Fruit fly (Drosophila melanogaster): ENCODE data around the gene Gas41.

DNA sequence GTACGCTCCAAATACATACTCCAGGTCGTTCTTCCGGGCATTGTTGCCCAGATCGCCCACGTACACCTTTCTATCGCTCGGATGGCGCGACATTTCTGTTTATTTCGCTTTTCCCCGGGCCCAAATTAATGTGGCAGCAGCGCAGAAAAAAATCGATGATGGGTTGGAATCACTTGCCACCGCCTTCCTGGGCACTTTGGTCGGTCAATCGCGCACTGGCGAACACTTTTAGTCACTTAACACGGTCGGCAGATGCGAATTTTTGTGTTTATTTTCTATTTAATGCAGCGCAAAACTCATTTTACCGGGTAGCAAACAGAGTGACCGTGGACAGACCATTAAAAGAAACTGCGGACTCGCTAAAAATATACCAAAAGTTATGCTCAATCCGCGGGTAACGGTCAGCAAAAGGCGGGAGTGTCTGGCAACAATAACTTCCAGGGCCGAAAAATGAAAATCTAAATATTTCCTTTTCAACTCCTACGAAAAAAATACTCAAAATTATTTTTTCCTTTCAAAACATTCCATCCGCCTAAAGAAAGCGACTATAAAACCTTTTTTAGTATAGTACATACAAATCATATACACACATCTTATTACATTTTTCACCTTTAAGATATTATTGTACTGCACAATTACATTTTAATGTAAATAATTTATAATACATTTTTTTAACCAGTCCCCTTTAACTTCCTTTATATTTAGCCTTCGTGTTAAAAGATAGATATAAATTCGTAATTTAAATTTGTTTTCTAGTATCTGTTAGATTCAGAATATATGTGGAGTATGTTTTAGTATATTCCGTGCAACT lies 30.0 kb downstream of the Gas41 start, which contains the start of gene x16:
- TF ChIP-seq CG12768 (GFP tag; optimal IDR thresholded peaks at IDR 0.05) (no peak), bab1 (GFP tag; optimal IDR thresholded peaks at IDR 0.05) (no peak), cnc (optimal IDR thresholded peaks at IDR 0.05) (no peak), CG7045 (GFP tag; optimal IDR thresholded peaks at IDR 0.05) (no peak), Hr96 (GFP tag; optimal IDR thresholded peaks at IDR 0.05) (no peak)
